Worm (Caenorhabditis elegans) whole organism, L4 larva: ENCODE data around the gene Y54G2A.18.

Source experiments
- F10B5.3 ChIP-seq: sonication (generic microtip); optimal IDR thresholded peaks from 2 replicates; lab custom pipeline; 2016; ENCODE audit warnings: mild to moderate bottlenecking, missing genetic modification characterization, missing compliant biosample characterization
- F44E2.7 ChIP-seq: fragments of 200-800 bp; sonication (Bioruptor generic); IDR thresholded peaks from 2 replicates; pipeline ENCODE4 v2.1.2; 2022; ENCODE audit warnings: missing genetic modification characterization, missing compliant biosample characterization
- F49E8.2 ChIP-seq: sonication (generic microtip); optimal IDR thresholded peaks from 2 replicates; lab custom pipeline; 2016; ENCODE audit warnings: missing compliant biosample characterization, mild to moderate bottlenecking, missing genetic modification characterization, borderline replicate concordance
- R02D3.7 ChIP-seq: fragments of 150-350 bp; sonication (generic microtip); optimal IDR thresholded peaks from 3 replicates; lab custom pipeline; 2014; ENCODE audit warnings: missing biosample characterization, missing genetic modification characterization
- T20F7.1 ChIP-seq: fragments of 200-800 bp; sonication (Bioruptor generic); optimal IDR thresholded peaks from 2 replicates; lab custom pipeline; 2018; ENCODE audit warnings: mild to moderate bottlenecking, missing genetic modification characterization, missing compliant biosample characterization
- Y5F2A.4 ChIP-seq: fragments of 200-800 bp; sonication (Bioruptor generic); optimal IDR thresholded peaks from 2 replicates; lab custom pipeline; 2018; ENCODE audit warnings: mild to moderate bottlenecking, missing genetic modification characterization, missing compliant biosample characterization
- Y75B8A.6 ChIP-seq: fragments of 200-800 bp; sonication (Bioruptor generic); IDR thresholded peaks from 2 replicates; pipeline ENCODE4 v1.3.6; 2022; ENCODE audit warnings: missing genetic modification reagents, missing genetic modification characterization, missing compliant biosample characterization
- ama-1 ChIP-seq: fragments of 150-350 bp; optimal IDR thresholded peaks from 2 replicates; lab custom pipeline; 2014; ENCODE audit warnings: inconsistent platforms, mixed read lengths
- ceh-20 ChIP-seq: fragments of 200-800 bp; sonication (Bioruptor generic); IDR thresholded peaks from 2 replicates; pipeline ENCODE4 v1.3.6; 2022; ENCODE audit warnings: missing genetic modification reagents, missing genetic modification characterization, missing compliant biosample characterization
- ceh-44 ChIP-seq: fragments of 200-800 bp; sonication (Bioruptor generic); IDR thresholded peaks from 2 replicates; pipeline ENCODE4 v1.3.6; 2022; ENCODE audit warnings: missing genetic modification reagents, missing genetic modification characterization, missing compliant biosample characterization
- cey-2 ChIP-seq: sonication (generic microtip); optimal IDR thresholded peaks from 3 replicates; lab custom pipeline; 2017; ENCODE audit warnings: missing genetic modification characterization, mild to moderate bottlenecking, missing compliant biosample characterization, antibody characterized with exemption, borderline replicate concordance; ENCODE audit not compliant: insufficient read depth
- ctbp-1 ChIP-seq: fragments of 200-800 bp; sonication (Bioruptor generic); IDR thresholded peaks from 2 replicates; pipeline ENCODE4 v1.3.6; 2022; ENCODE audit warnings: missing genetic modification reagents, missing genetic modification characterization, missing compliant biosample characterization
- daf-12 ChIP-seq: fragments of 150-350 bp; optimal IDR thresholded peaks from 2 replicates; lab custom pipeline; 2014; ENCODE audit warnings: missing biosample characterization, missing genetic modification reagents, missing genetic modification characterization
- daf-16 ChIP-seq, 3 experiments: sonication (generic microtip); optimal IDR thresholded peaks; 2 replicates each; lab custom pipeline; 2016 to 2017; ENCODE audit warnings: missing genetic modification characterization in 3 of 3, missing genetic modification reagents in 3 of 3, mild to moderate bottlenecking in 2 of 3, missing compliant biosample characterization in 2 of 3, missing biosample characterization in 1 of 3, moderate library complexity in 1 of 3
- daf-19 ChIP-seq: fragments of 200-800 bp; sonication (Bioruptor generic); conservative IDR thresholded peaks from 2 replicates; pipeline ENCODE4 v1.3.6; 2022; ENCODE audit warnings: missing genetic modification characterization, missing compliant biosample characterization
- dmd-8 ChIP-seq: fragments of 200-800 bp; sonication (Bioruptor generic); IDR thresholded peaks from 2 replicates; pipeline ENCODE4 v1.3.6; 2022; ENCODE audit warnings: missing genetic modification characterization, missing compliant biosample characterization
- dve-1 ChIP-seq: sonication (generic microtip); optimal IDR thresholded peaks from 2 replicates; lab custom pipeline; 2017; ENCODE audit warnings: antibody characterized with exemption, mild to moderate bottlenecking, missing genetic modification characterization, missing compliant biosample characterization; ENCODE audit not compliant: insufficient read depth
- egl-27 ChIP-seq: sonication (generic microtip); optimal IDR thresholded peaks from 3 replicates; lab custom pipeline; 2017; ENCODE audit warnings: missing biosample characterization, missing genetic modification reagents, missing genetic modification characterization
- egl-43 ChIP-seq: fragments of 200-800 bp; sonication (Bioruptor generic); IDR thresholded peaks from 2 replicates; pipeline ENCODE4 v1.3.6; 2022; ENCODE audit warnings: missing genetic modification reagents, missing genetic modification characterization, missing compliant biosample characterization
- fos-1 ChIP-seq: fragments of 150-350 bp; optimal IDR thresholded peaks from 2 replicates; lab custom pipeline; 2014; ENCODE audit warnings: missing biosample characterization, missing genetic modification characterization
- gei-8 ChIP-seq: fragments of 200-800 bp; sonication (Bioruptor generic); optimal IDR thresholded peaks from 2 replicates; lab custom pipeline; 2018; ENCODE audit warnings: mild to moderate bottlenecking, missing genetic modification characterization, missing compliant biosample characterization
- hlh-11 ChIP-seq: fragments of 200-800 bp; sonication (Bioruptor generic); optimal IDR thresholded peaks from 2 replicates; lab custom pipeline; 2018; ENCODE audit warnings: mild to moderate bottlenecking, missing genetic modification characterization, missing compliant biosample characterization
- hmg-1.1 ChIP-seq: fragments of 200-800 bp; sonication (Bioruptor generic); IDR thresholded peaks from 2 replicates; pipeline ENCODE4 v1.3.6; 2022; ENCODE audit warnings: missing genetic modification reagents, missing genetic modification characterization, missing compliant biosample characterization
- lim-7 ChIP-seq: fragments of 200-800 bp; sonication (Bioruptor generic); IDR thresholded peaks from 2 replicates; pipeline ENCODE4 v1.3.6; 2022; ENCODE audit warnings: missing genetic modification characterization, missing compliant biosample characterization
- madf-5 ChIP-seq, 2 experiments: fragments of 200-800 bp; sonication (Bioruptor generic); IDR thresholded peaks; 2 replicates each; pipeline ENCODE4 v1.3.6; 2022; ENCODE audit warnings: missing compliant biosample characterization in 2 of 2, missing genetic modification characterization in 2 of 2
- madf-9 ChIP-seq: fragments of 200-800 bp; sonication (Bioruptor generic); conservative IDR thresholded peaks from 2 replicates; pipeline ENCODE4 v1.3.6; 2022; ENCODE audit warnings: missing genetic modification reagents, missing genetic modification characterization, missing compliant biosample characterization
- mes-2 ChIP-seq: sonication (generic microtip); optimal IDR thresholded peaks from 2 replicates; lab custom pipeline; 2016; ENCODE audit warnings: missing genotype, mild to moderate bottlenecking, missing genetic modification characterization, missing compliant biosample characterization; ENCODE audit not compliant: poor library complexity, severe bottlenecking
- mxl-2 ChIP-seq: fragments of 200-800 bp; sonication (Bioruptor generic); conservative IDR thresholded peaks from 2 replicates; pipeline ENCODE4 v1.3.6; 2022; ENCODE audit warnings: missing genetic modification reagents, missing genetic modification characterization, missing compliant biosample characterization
- nhr-111 ChIP-seq: fragments of 200-800 bp; sonication (Bioruptor generic); optimal IDR thresholded peaks from 2 replicates; lab custom pipeline; 2018; ENCODE audit warnings: mild to moderate bottlenecking, missing genetic modification characterization, missing compliant biosample characterization
- nhr-237 ChIP-seq: sonication (generic microtip); optimal IDR thresholded peaks from 2 replicates; lab custom pipeline; 2017; ENCODE audit warnings: missing biosample characterization, missing genetic modification characterization
- nhr-25 ChIP-seq: sonication (generic microtip); optimal IDR thresholded peaks from 2 replicates; lab custom pipeline; 2017; ENCODE audit warnings: missing genetic modification characterization, mild to moderate bottlenecking, missing compliant biosample characterization, antibody characterized with exemption, moderate library complexity, borderline replicate concordance; ENCODE audit not compliant: insufficient read depth
- nhr-41 ChIP-seq: fragments of 200-800 bp; sonication (Bioruptor generic); IDR thresholded peaks from 2 replicates; pipeline ENCODE4 v1.3.6; 2022; ENCODE audit warnings: missing genetic modification reagents, missing genetic modification characterization, missing compliant biosample characterization
- nhr-77 ChIP-seq: fragments of 150-350 bp; optimal IDR thresholded peaks from 2 replicates; lab custom pipeline; 2014; ENCODE audit warnings: missing biosample characterization, missing genetic modification characterization
- pha-4 ChIP-seq, 2 experiments: fragments of 150-350 bp in 1 of 2; fragments of 200-800 bp in 1 of 2; sonication (Bioruptor generic) in 1 of 2; IDR thresholded peaks in 1 of 2; optimal IDR thresholded peaks in 1 of 2; 2 replicates each; pipeline versions ENCODE4 v1.3.6 to Lab custom; 2014 to 2022; ENCODE audit warnings: missing genetic modification characterization in 2 of 2, missing genetic modification reagents in 2 of 2, missing biosample characterization in 1 of 2, missing compliant biosample characterization in 1 of 2
- php-3 ChIP-seq: fragments of 200-800 bp; sonication (Bioruptor generic); IDR thresholded peaks from 2 replicates; pipeline ENCODE4 v1.3.6; 2022; ENCODE audit warnings: missing genetic modification reagents, missing genetic modification characterization, missing compliant biosample characterization
- pqm-1 ChIP-seq: sonication (generic microtip); optimal IDR thresholded peaks from 2 replicates; lab custom pipeline; 2017; ENCODE audit warnings: missing biosample characterization, missing genetic modification characterization
- rbr-2 ChIP-seq: sonication (generic microtip); optimal IDR thresholded peaks from 2 replicates; lab custom pipeline; 2016; ENCODE audit warnings: missing genotype, missing genetic modification characterization, missing compliant biosample characterization
- set-16 ChIP-seq: fragments of 200-800 bp; sonication (Bioruptor generic); IDR thresholded peaks from 2 replicates; pipeline ENCODE4 v1.3.6; 2022; ENCODE audit warnings: missing genetic modification reagents, missing genetic modification characterization, missing compliant biosample characterization
- skn-1 ChIP-seq: fragments of 150-350 bp; optimal IDR thresholded peaks from 2 replicates; lab custom pipeline; 2014; ENCODE audit warnings: missing biosample characterization, missing genetic modification characterization
- spr-1 ChIP-seq: sonication (generic microtip); optimal IDR thresholded peaks from 2 replicates; lab custom pipeline; 2016; ENCODE audit warnings: mild to moderate bottlenecking, missing genetic modification characterization, missing compliant biosample characterization
- tag-97 ChIP-seq: fragments of 200-800 bp; sonication (Bioruptor generic); IDR thresholded peaks from 2 replicates; pipeline ENCODE4 v1.3.6; 2022; ENCODE audit warnings: missing genetic modification characterization, missing compliant biosample characterization
- tra-1 ChIP-seq: fragments of 200-800 bp; sonication (Bioruptor generic); IDR thresholded peaks from 2 replicates; pipeline ENCODE4 v1.3.6; 2022; ENCODE audit warnings: missing genetic modification reagents, missing genetic modification characterization, missing compliant biosample characterization
- zfp-2 ChIP-seq: sonication (generic microtip); optimal IDR thresholded peaks from 2 replicates; lab custom pipeline; 2016; ENCODE audit warnings: mild to moderate bottlenecking, missing genetic modification characterization, missing compliant biosample characterization
- zip-11 ChIP-seq: fragments of 200-800 bp; sonication (Bioruptor generic); IDR thresholded peaks from 2 replicates; pipeline ENCODE4 v1.3.6; 2022; ENCODE audit warnings: missing genetic modification characterization, missing compliant biosample characterization
- ztf-11 ChIP-seq: fragments of 150-350 bp; optimal IDR thresholded peaks from 2 replicates; lab custom pipeline; 2014; ENCODE audit warnings: missing biosample characterization, missing genetic modification characterization

Gene Y54G2A.18

ce11 chrIV:2846264-2846663, 46.0 kb downstream of the Y54G2A.18 start, which contains the start of gene Y54G2A.40 (continued):
- TF ChIP-seq pha-4 (GFP tag; IDR thresholded peaks at IDR 0.05; lab: Robert Waterston, UW) (no peak), pha-4 (tag; optimal IDR thresholded peaks at IDR 0.05; lab: Kevin White, UChicago) (peak; percentile 80), pqm-1 (no peak), rbr-2 (tag; lab: Kevin White, UChicago) (no peak), hlh-11 (tag; lab: Kevin White, UChicago) (no peak), Y75B8A.6 (no peak), gei-8 (GFP tag; lab: Kevin White, UChicago) (no peak), F10B5.3 (tag; lab: Kevin White, UChicago) (no peak), tag-97 (GFP tag; lab: Robert Waterston, UW) (no peak), hmg-1.1 (no peak), madf-9 (GFP tag; lab: Robert Waterston, UW) (no peak), egl-27 (no peak), spr-1 (tag; lab: Kevin White, UChicago) (no peak), ceh-20 (GFP tag; lab: Robert Waterston, UW) (no peak), F49E8.2 (tag; lab: Kevin White, UChicago) (no peak), zfp-2 (tag; lab: Kevin White, UChicago) (no peak), cey-2 (tag; lab: Kevin White, UChicago) (no peak), skn-1 (tag; lab: Kevin White, UChicago) (no peak), set-16 (GFP tag; lab: Robert Waterston, UW) (no peak), nhr-111 (GFP tag; lab: Kevin White, UChicago) (no peak), zip-11 (GFP tag; lab: Robert Waterston, UW) (no peak), egl-43 (no peak), T20F7.1 (no peak), ceh-44 (GFP tag; lab: Robert Waterston, UW) (no peak), tra-1 (GFP tag; lab: Robert Waterston, UW) (no peak), madf-5 (GFP tag; IDR thresholded peaks at IDR 0.05; lab: Robert Waterston, UW) (no peak), nhr-77 (tag; lab: Kevin White, UChicago) (peak; percentile 4), F44E2.7 (GFP tag; lab: Robert Waterston, UW) (no peak), mxl-2 (GFP tag; lab: Robert Waterston, UW) (no peak), ama-1 (lab: Kevin White, UChicago) (no peak), R02D3.7 (tag; lab: Kevin White, UChicago) (no peak), nhr-25 (tag; lab: Kevin White, UChicago) (no peak), ztf-11 (tag; lab: Kevin White, UChicago) (no peak), daf-16 (GFP tag; optimal IDR thresholded peaks at IDR 0.05; lab: Kevin White, UChicago) (peak in 1 of 2 experiments; percentile 81), daf-16 (tag; optimal IDR thresholded peaks at IDR 0.05; lab: Kevin White, UChicago) (peak; percentile 91), dve-1 (tag; lab: Kevin White, UChicago) (peak; percentile 28), nhr-237 (tag; lab: Kevin White, UChicago) (no peak), ctbp-1 (GFP tag; lab: Robert Waterston, UW) (no peak), Y5F2A.4 (GFP tag; lab: Kevin White, UChicago) (no peak), mes-2 (tag; lab: Kevin White, UChicago) (peak; percentile 62), php-3 (no peak), daf-19 (GFP tag; lab: Robert Waterston, UW) (no peak), lim-7 (GFP tag; lab: Robert Waterston, UW) (no peak), fos-1 (tag; lab: Kevin White, UChicago) (no peak), nhr-41 (no peak), daf-12 (tag; lab: Kevin White, UChicago) (no peak), dmd-8 (GFP tag; lab: Robert Waterston, UW) (no peak)
